Fruit fly (Drosophila melanogaster) whole organism, prepupa: ENCODE data around the gene CG1835.

Experiments used
- CG10669 ChIP-seq: fragments of 200-800 bp; sonication (Bioruptor generic); optimal IDR thresholded peaks from 3 replicates; lab custom pipeline; 2018; ENCODE audit warnings: missing biosample characterization, mild to moderate bottlenecking, missing genetic modification characterization, moderate library complexity
- CG34406 ChIP-seq: fragments of 200-800 bp; sonication (Bioruptor generic); optimal IDR thresholded peaks from 3 replicates; lab custom pipeline; 2016; ENCODE audit warnings: missing biosample characterization, missing genetic modification characterization
- CG6163 ChIP-seq: fragments of 200-800 bp; sonication (Bioruptor generic); IDR thresholded peaks from 3 replicates; pipeline ENCODE4 v1.3.6; 2022; ENCODE audit warnings: missing biosample characterization, missing genetic modification characterization
- Gug ChIP-seq: fragments of 200-800 bp; sonication (Bioruptor generic); IDR thresholded peaks from 2 replicates; pipeline ENCODE4 v1.3.6; 2022; ENCODE audit warnings: missing biosample characterization, missing genetic modification characterization
- Met ChIP-seq: fragments of 200-800 bp; sonication (Bioruptor generic); optimal IDR thresholded peaks from 3 replicates; lab custom pipeline; 2016; ENCODE audit warnings: missing biosample characterization, missing genetic modification characterization
- OdsH ChIP-seq: fragments of 200-800 bp; sonication (Bioruptor generic); optimal IDR thresholded peaks from 3 replicates; lab custom pipeline; 2016; ENCODE audit warnings: missing biosample characterization, missing genetic modification characterization
- acj6 ChIP-seq: fragments of 200-800 bp; sonication (Bioruptor generic); optimal IDR thresholded peaks from 3 replicates; lab custom pipeline; 2016; ENCODE audit warnings: missing biosample characterization, missing genetic modification characterization
- pdm3 ChIP-seq: fragments of 200-800 bp; sonication (Bioruptor generic); optimal IDR thresholded peaks from 3 replicates; lab custom pipeline; 2016; ENCODE audit warnings: missing biosample characterization, missing genetic modification characterization

DNA sequence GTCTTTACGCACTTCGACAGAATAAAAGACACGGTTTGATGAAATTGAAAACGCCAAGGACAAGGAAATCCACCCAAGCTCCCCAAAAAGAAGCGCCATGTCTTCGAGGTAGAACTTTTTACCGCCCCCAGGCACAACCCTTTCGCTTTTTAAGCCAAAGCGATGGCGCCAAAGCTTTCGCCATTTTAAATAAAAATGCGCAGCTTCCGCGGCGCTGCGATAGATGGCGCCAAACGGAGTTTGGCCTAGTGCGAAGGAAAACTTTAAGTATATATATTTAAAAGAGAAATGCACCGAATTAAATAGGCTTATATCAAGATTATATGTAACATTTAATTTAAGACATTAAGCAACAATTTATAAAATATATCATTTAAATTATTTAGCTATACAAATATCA is 25.0 kb upstream of the CG1835 start:
- TF ChIP-seq OdsH (GFP tag; lab: Kevin White, UChicago) (no peak), CG34406 (no peak), Met (GFP tag; lab: Kevin White, UChicago) (no peak), pdm3 (GFP tag; lab: Kevin White, UChicago) (no peak), Gug (GFP tag; lab: Robert Waterston, UW) (no peak), CG10669 (no peak), CG6163 (no peak), acj6 (no peak)
